Worm (Caenorhabditis elegans) whole organism, early embryonic: ENCODE results near the gene R09H3.3.
"Not testable (repeated sequence)": the region's sequence is repeated elsewhere in the genome, so short reads cannot be mapped to it uniquely, and the experiment has no call there.

Source experiments
- B0310.2 ChIP-seq: sonication (generic microtip); optimal IDR thresholded peaks from 2 replicates; lab custom pipeline; 2016; ENCODE audit warnings: mild to moderate bottlenecking, missing genetic modification characterization, missing compliant biosample characterization
- aly-1 ChIP-seq: sonication (generic microtip); optimal IDR thresholded peaks from 2 replicates; lab custom pipeline; 2016; ENCODE audit warnings: missing genetic modification characterization, missing compliant biosample characterization

DNA sequence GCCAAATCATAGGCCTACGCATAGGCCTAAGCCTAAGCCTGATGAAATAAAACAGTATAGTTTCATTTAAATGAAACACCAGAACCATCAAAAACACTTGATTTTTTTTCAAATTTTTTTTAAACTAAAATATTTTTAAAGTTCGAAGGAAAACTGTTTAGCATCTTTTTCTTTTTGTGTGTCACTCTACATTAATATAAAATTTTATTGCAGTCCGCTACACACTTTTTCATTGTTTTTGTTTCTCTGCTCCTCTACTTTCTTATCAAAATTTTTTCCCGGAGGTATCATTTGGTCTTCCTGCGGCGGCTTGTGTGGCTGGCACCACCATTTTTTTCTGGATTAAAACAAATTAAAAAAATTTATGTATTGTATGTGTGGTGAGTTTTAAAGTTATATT lies 18.4 kb upstream of the R09H3.3 start, which contains the start of gene C36C9.11:
- TF ChIP-seq B0310.2 (tag; lab: Kevin White, UChicago); aly-1: not testable (repeated sequence)
